Fruit fly (Drosophila melanogaster) whole organism, embryonic: ENCODE data around the gene CG6839.

Experiments used
- Atf-2 ChIP-seq: fragments of 200-800 bp; sonication (Bioruptor generic); optimal IDR thresholded peaks from 2 replicates; lab custom pipeline; 2016; ENCODE audit warnings: missing biosample characterization, missing genetic modification characterization
- Atf6 ChIP-seq: fragments of 200-800 bp; sonication (Bioruptor generic); IDR thresholded peaks from 2 replicates; pipeline ENCODE4 v1.3.6; 2022; ENCODE audit warnings: missing biosample characterization, missing genetic modification characterization
- C15 ChIP-seq: fragments of 200-800 bp; sonication (Bioruptor generic); IDR thresholded peaks from 3 replicates; pipeline ENCODE4 v1.3.6; 2022; ENCODE audit warnings: missing biosample characterization, missing genetic modification characterization
- CG1024 ChIP-seq: fragments of 200-800 bp; sonication (Bioruptor generic); IDR thresholded peaks from 2 replicates; pipeline ENCODE4 v1.3.6; 2022; ENCODE audit warnings: missing biosample characterization, missing genetic modification characterization
- CG10959 ChIP-seq: fragments of 200-800 bp; sonication (Bioruptor generic); IDR thresholded peaks from 2 replicates; pipeline ENCODE4 v1.3.6; 2022; ENCODE audit warnings: missing biosample characterization, missing genetic modification characterization
- CG11723 ChIP-seq: fragments of 200-800 bp; sonication (Bioruptor generic); optimal IDR thresholded peaks from 2 replicates; lab custom pipeline; 2017; ENCODE audit warnings: missing biosample characterization, mild to moderate bottlenecking, missing genetic modification characterization
- CG12744 ChIP-seq: fragments of 200-800 bp; sonication (Bioruptor generic); optimal IDR thresholded peaks from 2 replicates; lab custom pipeline; 2016; ENCODE audit warnings: missing biosample characterization, missing genetic modification characterization
- CG14441 ChIP-seq: fragments of 200-800 bp; sonication (Bioruptor generic); IDR thresholded peaks from 2 replicates; pipeline ENCODE4 v1.3.6; 2022; ENCODE audit warnings: missing biosample characterization, missing genetic modification characterization
- CG15269 ChIP-seq: fragments of 200-800 bp; sonication (Bioruptor generic); optimal IDR thresholded peaks from 2 replicates; lab custom pipeline; 2018; ENCODE audit warnings: missing biosample characterization, mild to moderate bottlenecking, missing genetic modification characterization, moderate library complexity
- CG15514 ChIP-seq: fragments of 200-800 bp; sonication (Bioruptor generic); optimal IDR thresholded peaks from 3 replicates; lab custom pipeline; 2017; ENCODE audit warnings: missing biosample characterization, missing genetic modification characterization, mild to moderate bottlenecking, moderate library complexity, missing genetic modification reagents
- CG15696 ChIP-seq: fragments of 200-800 bp; sonication (Bioruptor generic); optimal IDR thresholded peaks from 2 replicates; lab custom pipeline; 2019; ENCODE audit warnings: missing biosample characterization, mild to moderate bottlenecking, missing genetic modification characterization, moderate library complexity
- CG16815 ChIP-seq: fragments of 200-800 bp; sonication (Bioruptor generic); optimal IDR thresholded peaks from 3 replicates; lab custom pipeline; 2017; ENCODE audit warnings: missing biosample characterization, mild to moderate bottlenecking, missing genetic modification characterization
- CG3163 ChIP-seq: fragments of 200-800 bp; sonication (Bioruptor generic); optimal IDR thresholded peaks from 3 replicates; lab custom pipeline; 2016; ENCODE audit warnings: missing biosample characterization, missing genetic modification characterization
- CG32532 ChIP-seq: fragments of 200-800 bp; sonication (Bioruptor generic); IDR thresholded peaks from 2 replicates; pipeline ENCODE4 v1.3.6; 2022; ENCODE audit warnings: missing biosample characterization, missing genetic modification characterization
- CG33557 ChIP-seq: fragments of 200-800 bp; sonication (Bioruptor generic); optimal IDR thresholded peaks from 2 replicates; lab custom pipeline; 2019; ENCODE audit warnings: missing biosample characterization, mild to moderate bottlenecking, missing genetic modification characterization, moderate library complexity
- CG34376 ChIP-seq: fragments of 200-800 bp; sonication (Bioruptor generic); optimal IDR thresholded peaks from 2 replicates; lab custom pipeline; 2018; ENCODE audit warnings: missing biosample characterization, mild to moderate bottlenecking, missing genetic modification characterization
- CG3726 ChIP-seq: fragments of 200-800 bp; sonication (Bioruptor generic); IDR thresholded peaks from 3 replicates; pipeline ENCODE4, ENCODE4 v1.3.6; 2022; ENCODE audit warnings: missing biosample characterization, missing genetic modification characterization
- CG4617 ChIP-seq: fragments of 200-800 bp; sonication (Bioruptor generic); optimal IDR thresholded peaks from 3 replicates; lab custom pipeline; 2016; ENCODE audit warnings: missing biosample characterization, missing genetic modification characterization, borderline replicate concordance
- CG4707 ChIP-seq: fragments of 200-800 bp; sonication (Bioruptor generic); optimal IDR thresholded peaks from 2 replicates; lab custom pipeline; 2018; ENCODE audit warnings: missing biosample characterization, mild to moderate bottlenecking, missing genetic modification characterization, moderate library complexity
- CG6689 ChIP-seq: fragments of 200-800 bp; sonication (Bioruptor generic); IDR thresholded peaks from 2 replicates; pipeline ENCODE4 v1.3.6; 2022; ENCODE audit warnings: missing biosample characterization, missing genetic modification characterization
- CG7556 ChIP-seq: fragments of 200-800 bp; sonication (Bioruptor generic); optimal IDR thresholded peaks from 2 replicates; lab custom pipeline; 2017; ENCODE audit warnings: missing biosample characterization, mild to moderate bottlenecking, missing genetic modification characterization
- CG8924 ChIP-seq: fragments of 200-800 bp; optimal IDR thresholded peaks from 3 replicates; lab custom pipeline; 2019; ENCODE audit warnings: missing biosample characterization, mild to moderate bottlenecking, missing genetic modification characterization, moderate library complexity
- CG9609 ChIP-seq: fragments of 200-800 bp; sonication (Bioruptor generic); optimal IDR thresholded peaks from 3 replicates; lab custom pipeline; 2016; ENCODE audit warnings: missing biosample characterization, missing genetic modification characterization
- CTCF ChIP-seq: fragments of 200-800 bp; sonication (Bioruptor generic); optimal IDR thresholded peaks from 2 replicates; lab custom pipeline; 2017; ENCODE audit warnings: missing biosample characterization, mild to moderate bottlenecking, missing genetic modification characterization, moderate library complexity
- CkIIα-i1 ChIP-seq: fragments of 200-800 bp; sonication (Bioruptor generic); IDR thresholded peaks from 2 replicates; pipeline ENCODE4 v1.3.6; 2022; ENCODE audit warnings: missing biosample characterization, missing genetic modification characterization
- CoRest ChIP-seq: fragments of 200-800 bp; sonication (Bioruptor generic); optimal IDR thresholded peaks from 3 replicates; lab custom pipeline; 2018; ENCODE audit warnings: missing biosample characterization, mild to moderate bottlenecking, missing genetic modification characterization, moderate library complexity
- Dek ChIP-seq: fragments of 200-800 bp; sonication (Bioruptor generic); optimal IDR thresholded peaks from 3 replicates; lab custom pipeline; 2019; ENCODE audit warnings: missing biosample characterization, mild to moderate bottlenecking, missing genetic modification characterization, moderate library complexity
- ERR ChIP-seq: fragments of 200-800 bp; sonication (Bioruptor generic); optimal IDR thresholded peaks from 2 replicates; lab custom pipeline; 2016; ENCODE audit warnings: missing biosample characterization, missing genetic modification characterization
- Fer1 ChIP-seq: fragments of 200-800 bp; sonication (Bioruptor generic); optimal IDR thresholded peaks from 2 replicates; lab custom pipeline; 2017; ENCODE audit warnings: missing biosample characterization, mild to moderate bottlenecking, missing genetic modification characterization
- Fer3 ChIP-seq: fragments of 200-800 bp; sonication (Bioruptor generic); optimal IDR thresholded peaks from 2 replicates; lab custom pipeline; 2018; ENCODE audit warnings: missing biosample characterization, mild to moderate bottlenecking, missing genetic modification characterization, moderate library complexity
- Meics ChIP-seq: fragments of 200-800 bp; sonication (Bioruptor generic); optimal IDR thresholded peaks from 2 replicates; lab custom pipeline; 2017; ENCODE audit warnings: missing biosample characterization, mild to moderate bottlenecking, missing genetic modification characterization
- Oli ChIP-seq: fragments of 200-800 bp; sonication (Bioruptor generic); optimal IDR thresholded peaks from 2 replicates; lab custom pipeline; 2018; ENCODE audit warnings: missing biosample characterization, mild to moderate bottlenecking, missing genetic modification characterization, moderate library complexity
- Sin3A ChIP-seq: fragments of >200 bp; optimal IDR thresholded peaks from 2 replicates; lab custom pipeline; 2018
- Taf1 ChIP-seq: fragments of 200-800 bp; sonication (Bioruptor generic); IDR thresholded peaks from 2 replicates; pipeline ENCODE4 v1.3.6; 2022; ENCODE audit warnings: missing biosample characterization, missing genetic modification characterization
- chn ChIP-seq: fragments of 200-800 bp; sonication (Bioruptor generic); optimal IDR thresholded peaks from 2 replicates; lab custom pipeline; 2016; ENCODE audit warnings: missing biosample characterization, missing genetic modification characterization
- eyg ChIP-seq: fragments of 200-800 bp; sonication (Bioruptor generic); optimal IDR thresholded peaks from 3 replicates; lab custom pipeline; 2016; ENCODE audit warnings: missing biosample characterization, missing genetic modification characterization
- gem ChIP-seq: fragments of 200-800 bp; sonication (Bioruptor generic); optimal IDR thresholded peaks from 2 replicates; lab custom pipeline; 2019; ENCODE audit warnings: missing biosample characterization, mild to moderate bottlenecking, missing genetic modification characterization, moderate library complexity
- gfzf ChIP-seq: fragments of 200-800 bp; sonication (Bioruptor generic); optimal IDR thresholded peaks from 2 replicates; lab custom pipeline; 2016; ENCODE audit warnings: missing biosample characterization, mild to moderate bottlenecking, missing genetic modification characterization, moderate library complexity
- gsb ChIP-seq: fragments of 200-800 bp; sonication (Bioruptor generic); IDR thresholded peaks from 2 replicates; pipeline ENCODE4 v1.3.6; 2022; ENCODE audit warnings: missing biosample characterization, missing genetic modification characterization
- insv ChIP-seq, 2 experiments: fragments of 200-800 bp; sonication (Bioruptor generic); optimal IDR thresholded peaks; 3 replicates each; lab custom pipeline; 2016 to 2018; ENCODE audit warnings: missing biosample characterization in 2 of 2, missing genetic modification characterization in 2 of 2
- inv ChIP-seq: fragments of 200-800 bp; sonication (Bioruptor generic); IDR thresholded peaks from 2 replicates; pipeline ENCODE4 v1.3.6; 2022; ENCODE audit warnings: missing biosample characterization, missing genetic modification characterization; ENCODE audit not compliant: partially characterized antibody
- jigr1 ChIP-seq: fragments of 200-800 bp; sonication (Bioruptor generic); IDR thresholded peaks from 3 replicates; pipeline ENCODE4 v1.3.6; 2022; ENCODE audit warnings: missing biosample characterization, missing genetic modification characterization
- knrl ChIP-seq: fragments of 200-800 bp; sonication (Bioruptor generic); IDR thresholded peaks from 3 replicates; pipeline ENCODE4 v1.3.6; 2022; ENCODE audit warnings: missing biosample characterization, missing genetic modification characterization; ENCODE audit not compliant: partially characterized antibody
- onecut ChIP-seq: fragments of 200-800 bp; sonication (Bioruptor generic); IDR thresholded peaks from 2 replicates; pipeline ENCODE4 v1.3.6; 2022; ENCODE audit warnings: missing biosample characterization, missing genetic modification characterization
- phol ChIP-seq: fragments of 200-800 bp; sonication (Bioruptor generic); optimal IDR thresholded peaks from 3 replicates; lab custom pipeline; 2018; ENCODE audit warnings: missing biosample characterization, mild to moderate bottlenecking, missing genetic modification characterization, moderate library complexity
- pnt ChIP-seq: fragments of 200-800 bp; sonication (Bioruptor generic); optimal IDR thresholded peaks from 3 replicates; lab custom pipeline; 2016; ENCODE audit warnings: missing biosample characterization, missing genetic modification characterization
- ranshi ChIP-seq: fragments of 200-800 bp; sonication (Bioruptor generic); IDR thresholded peaks from 2 replicates; pipeline ENCODE4 v1.3.6; 2022; ENCODE audit warnings: missing biosample characterization, missing genetic modification characterization
- ro ChIP-seq: fragments of 200-800 bp; sonication (Bioruptor generic); IDR thresholded peaks from 2 replicates; pipeline ENCODE4 v1.3.6; 2022; ENCODE audit warnings: missing biosample characterization, missing genetic modification characterization
- slbo ChIP-seq: fragments of 200-800 bp; sonication (Bioruptor generic); IDR thresholded peaks from 2 replicates; pipeline ENCODE4 v1.3.6; 2022; ENCODE audit warnings: missing biosample characterization, missing genetic modification characterization
- sr ChIP-seq: fragments of 200-800 bp; sonication (Bioruptor generic); IDR thresholded peaks from 3 replicates; pipeline ENCODE4 v1.3.6; 2022; ENCODE audit warnings: missing biosample characterization, missing genetic modification characterization
- sug ChIP-seq: fragments of 200-800 bp; optimal IDR thresholded peaks from 2 replicates; lab custom pipeline; 2019; ENCODE audit warnings: missing biosample characterization, mild to moderate bottlenecking, missing genetic modification characterization, moderate library complexity

CG6839 gene

DNA sequence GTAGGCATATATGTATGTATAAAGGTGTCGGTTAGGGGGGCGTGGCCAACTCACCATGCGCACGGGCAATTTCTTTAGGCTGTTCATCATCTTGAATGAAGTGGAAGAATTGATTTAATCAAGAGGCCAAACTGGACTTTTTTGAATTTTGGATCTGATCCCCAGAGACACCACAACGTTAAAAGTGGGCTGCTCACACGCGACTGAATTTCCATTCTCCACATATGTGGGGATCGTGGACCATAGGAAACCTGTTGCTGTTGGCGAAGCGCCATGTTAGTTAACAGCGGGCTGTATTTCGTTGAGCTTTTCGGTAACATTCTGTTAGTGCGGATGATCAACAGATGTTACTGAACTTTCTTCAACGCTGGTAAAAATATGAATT, 19.3 kb upstream of the CG6839 start, which contains the start of gene CG3902 (continued):
- TF ChIP-seq CG9609 (GFP tag; lab: Kevin White, UChicago) (no peak), CG4707 (GFP tag; lab: Kevin White, UChicago) (peak; percentile 7), CG15269 (tag; lab: Kevin White, UChicago) (peak; percentile 25), gfzf (no peak), Atf-2 (GFP tag; lab: Kevin White, UChicago) (no peak), Dek (tag; lab: Kevin White, UChicago) (no peak), CG32532 (GFP tag; lab: Robert Waterston, UW) (peak; percentile 48; the same call in 1 of the 2 replicates), CG3163 (GFP tag; lab: Kevin White, UChicago) (no peak), jigr1 (GFP tag; lab: Robert Waterston, UW) (no peak), CG3726 (GFP tag; lab: Robert Waterston, UW) (no peak), sug (tag; lab: Kevin White, UChicago) (peak; percentile 57), chn (no peak)

DNA sequence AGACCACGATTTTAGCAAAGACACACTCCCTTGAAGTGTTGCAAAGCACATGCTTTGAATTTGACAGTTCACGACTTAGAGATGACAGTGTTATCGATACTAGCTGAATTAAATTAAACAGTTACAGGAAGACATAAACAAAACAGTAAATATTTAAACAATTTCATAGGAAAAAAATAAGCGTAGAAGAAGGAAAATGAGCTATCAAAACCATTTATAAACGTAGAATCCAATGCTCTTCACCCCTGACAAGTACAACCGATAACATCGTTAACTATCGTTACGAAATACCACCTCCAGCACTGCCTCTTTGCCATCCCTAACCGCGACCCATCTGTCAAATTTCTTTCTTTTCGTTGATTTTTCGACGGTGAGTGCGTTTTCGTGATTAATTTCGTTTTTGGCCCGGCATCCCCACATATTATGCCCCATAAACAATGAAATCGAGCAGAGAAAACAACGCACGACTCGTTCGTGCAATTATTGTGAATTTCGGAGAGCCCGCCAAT, 18.6 kb upstream of the CG6839 start, which contains the start of gene RpL26:
TSS of gene RpL26 (plus strand) at position 106 of the 509 bp plus-strand sequence.
- TF ChIP-seq Fer3 (peak; percentile 42), Sin3A (lab: Kevin White, UChicago) (peak; percentile 95), onecut (GFP tag; lab: Robert Waterston, UW) (no peak), Taf1 (GFP tag; lab: Robert Waterston, UW) (0 out of 2 replicates have a peak, but pooled peaks have one; percentile 68), pnt (GFP tag; lab: Kevin White, UChicago) (peak; percentile 78), CG8924 (peak; percentile 71), gsb (GFP tag; lab: Robert Waterston, UW) (no peak), ro (GFP tag; lab: Robert Waterston, UW) (no peak), CG10959 (peak; percentile 46; the same call in 1 of the 2 replicates), CG14441 (peak; percentile 73), CoRest (tag; lab: Kevin White, UChicago) (peak; percentile 90), CG4617 (GFP tag; lab: Kevin White, UChicago) (peak; percentile 55), CG6689 (peak; percentile 76), CG34376 (GFP tag; lab: Kevin White, UChicago) (peak; percentile 79), Oli (tag; lab: Kevin White, UChicago) (peak; percentile 51), Atf6 (peak; percentile 71), slbo (GFP tag; lab: Robert Waterston, UW) (peak; percentile 80), ranshi (GFP tag; lab: Robert Waterston, UW) (0 out of 2 replicates have a peak, but pooled peaks have one; percentile 61), CG16815 (peak; percentile 65), CG15696 (peak; percentile 72), phol (tag; lab: Kevin White, UChicago) (peak; percentile 80), CG1024 (no peak), CG33557 (GFP tag; lab: Kevin White, UChicago) (peak; percentile 79), sr (GFP tag; lab: Robert Waterston, UW) (no peak), knrl (GFP tag; lab: Robert Waterston, UW) (peak; percentile 99), CG12744 (GFP tag; lab: Kevin White, UChicago) (peak; percentile 69), CG15514 (GFP tag; lab: Kevin White, UChicago) (peak; percentile 69), insv (GFP tag; optimal IDR thresholded peaks at IDR 0.05; lab: Kevin White, UChicago) (peak; percentile 94 to 99), Meics (GFP tag; lab: Kevin White, UChicago) (peak; percentile 68), C15 (GFP tag; lab: Robert Waterston, UW) (no peak), gem (tag; lab: Kevin White, UChicago) (peak; percentile 80), Fer1 (GFP tag; lab: Kevin White, UChicago) (peak; percentile 73), eyg (GFP tag; lab: Kevin White, UChicago) (peak; percentile 20), CG11723 (GFP tag; lab: Kevin White, UChicago) (peak; percentile 60), ERR (GFP tag; lab: Kevin White, UChicago) (peak; percentile 26), CTCF (no peak), CG7556 (GFP tag; lab: Kevin White, UChicago) (peak; percentile 52), inv (GFP tag; lab: Robert Waterston, UW) (peak; percentile 98), CkIIα-i1 (GFP tag; lab: Robert Waterston, UW) (no peak)
